Worm (Caenorhabditis elegans): ENCODE measurements around the gene F58E6.4.

Gene F58E6.4

DNA sequence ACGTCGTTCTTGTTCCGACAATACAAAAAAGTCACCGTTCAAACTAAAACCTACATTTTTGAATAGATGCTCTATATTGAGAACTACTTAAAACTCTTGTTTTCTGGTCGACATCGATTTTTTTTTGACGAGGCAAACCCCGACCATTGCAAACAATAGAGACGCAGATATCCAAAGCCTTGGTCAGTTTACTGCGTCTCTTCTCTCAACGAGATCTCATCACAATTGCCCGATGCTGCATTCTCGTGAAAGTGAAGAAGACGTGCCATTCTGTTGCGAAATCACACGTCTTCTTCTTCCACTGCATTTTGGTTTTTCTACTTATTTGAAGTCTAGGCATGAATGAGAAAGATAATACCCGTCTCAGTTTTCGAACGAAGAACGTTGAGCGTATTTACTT, 45.8 kb downstream of the F58E6.4 start:
- TF ChIP-seq pqm-1 (tag; optimal IDR thresholded peaks at IDR 0.05): no peak
- no peak for TF ChIP-seq zag-1 (tag; optimal IDR thresholded peaks at IDR 0.05)
- no peak for TF ChIP-seq nhr-11 (tag; optimal IDR thresholded peaks at IDR 0.05)
- peak; percentile 13 for TF ChIP-seq elt-1 (tag; optimal IDR thresholded peaks at IDR 0.05)
- no peak for TF ChIP-seq aly-2 (tag; optimal IDR thresholded peaks at IDR 0.05)
- no peak for TF ChIP-seq tbx-2 (tag; optimal IDR thresholded peaks at IDR 0.05)
- TF ChIP-seq mdl-1 (tag; optimal IDR thresholded peaks at IDR 0.05): no peak
- no peak for TF ChIP-seq lsy-12 (tag; optimal IDR thresholded peaks at IDR 0.05)
- TF ChIP-seq elt-3 (tag; optimal IDR thresholded peaks at IDR 0.05): no peak
- no peak for TF ChIP-seq nhr-77 (tag; optimal IDR thresholded peaks at IDR 0.05)
- no peak for TF ChIP-seq ZK546.5 (tag; optimal IDR thresholded peaks at IDR 0.05)
- peak; percentile 59 for TF ChIP-seq egl-5 (tag; optimal IDR thresholded peaks at IDR 0.05)
- TF ChIP-seq unc-39 (tag; optimal IDR thresholded peaks at IDR 0.05): no peak
- TF ChIP-seq snpc-4 (tag; optimal IDR thresholded peaks at IDR 0.05): peak; percentile 7
- no peak for TF ChIP-seq nhr-76 (tag; optimal IDR thresholded peaks at IDR 0.05)
- peak; percentile 24 for TF ChIP-seq ama-1 (optimal IDR thresholded peaks at IDR 0.05)
- TF ChIP-seq nhr-237 (tag; optimal IDR thresholded peaks at IDR 0.05): no peak
- TF ChIP-seq egl-27 (tag; optimal IDR thresholded peaks at IDR 0.05): no peak
- TF ChIP-seq mml-1 (tag; optimal IDR thresholded peaks at IDR 0.05): no peak
- peak; percentile 52 for TF ChIP-seq hmg-11 (tag; optimal IDR thresholded peaks at IDR 0.05)
- TF ChIP-seq nhr-43 (tag; optimal IDR thresholded peaks at IDR 0.05; ENCODE audit: poor library complexity, severe bottlenecking): no peak
- TF ChIP-seq fkh-10 (GFP tag; optimal IDR thresholded peaks at IDR 0.05): no peak
- TF ChIP-seq lin-39 (tag; optimal IDR thresholded peaks at IDR 0.05): peak; percentile 80
- no peak for TF ChIP-seq fkh-2 (tag; optimal IDR thresholded peaks at IDR 0.05)
- TF ChIP-seq daf-12 (tag; optimal IDR thresholded peaks at IDR 0.05): no peak
- no peak for TF ChIP-seq nhr-12 (tag; optimal IDR thresholded peaks at IDR 0.05)
- no peak for TF ChIP-seq ztf-4 (tag; optimal IDR thresholded peaks at IDR 0.05)
- TF ChIP-seq unc-62 (GFP tag; optimal IDR thresholded peaks at IDR 0.05): no peak
- TF ChIP-seq ceh-82 (tag; optimal IDR thresholded peaks at IDR 0.05): no peak
- peak; percentile 64 for TF ChIP-seq nfya-1 (tag; optimal IDR thresholded peaks at IDR 0.05; ENCODE audit: insufficient read depth)
- TF ChIP-seq nhr-25 (tag; optimal IDR thresholded peaks at IDR 0.05): peak; percentile 65
- TF ChIP-seq ceh-9 (tag; optimal IDR thresholded peaks at IDR 0.05): no peak
- no peak for TF ChIP-seq ceh-16 (tag; optimal IDR thresholded peaks at IDR 0.05)
- peak; percentile 70 for TF ChIP-seq ceh-28 (tag; optimal IDR thresholded peaks at IDR 0.05)
- no peak for TF ChIP-seq nhr-23 (tag; optimal IDR thresholded peaks at IDR 0.05)
- TF ChIP-seq R02D3.7 (tag; optimal IDR thresholded peaks at IDR 0.05): no peak
- no peak for TF ChIP-seq fos-1 (tag; optimal IDR thresholded peaks at IDR 0.05)
- TF ChIP-seq skn-1 (tag; optimal IDR thresholded peaks at IDR 0.05): peak; percentile 62
- TF ChIP-seq pha-4 (tag; optimal IDR thresholded peaks at IDR 0.05): peak; percentile 48
- no peak for TF ChIP-seq nhr-28 (tag; optimal IDR thresholded peaks at IDR 0.05)
- peak; percentile 32 for TF ChIP-seq lin-15B (tag; optimal IDR thresholded peaks at IDR 0.05)
- TF ChIP-seq jun-1 (tag; optimal IDR thresholded peaks at IDR 0.05): no peak
- no peak for TF ChIP-seq elt-2 (tag; optimal IDR thresholded peaks at IDR 0.05)
- TF ChIP-seq sea-2 (GFP tag; optimal IDR thresholded peaks at IDR 0.05): no peak
- no peak for TF ChIP-seq ztf-11 (tag; optimal IDR thresholded peaks at IDR 0.05)
- no peak for TF ChIP-seq eor-1 (tag; optimal IDR thresholded peaks at IDR 0.05)
- no peak for TF ChIP-seq nhr-67 (tag; optimal IDR thresholded peaks at IDR 0.05)

DNA sequence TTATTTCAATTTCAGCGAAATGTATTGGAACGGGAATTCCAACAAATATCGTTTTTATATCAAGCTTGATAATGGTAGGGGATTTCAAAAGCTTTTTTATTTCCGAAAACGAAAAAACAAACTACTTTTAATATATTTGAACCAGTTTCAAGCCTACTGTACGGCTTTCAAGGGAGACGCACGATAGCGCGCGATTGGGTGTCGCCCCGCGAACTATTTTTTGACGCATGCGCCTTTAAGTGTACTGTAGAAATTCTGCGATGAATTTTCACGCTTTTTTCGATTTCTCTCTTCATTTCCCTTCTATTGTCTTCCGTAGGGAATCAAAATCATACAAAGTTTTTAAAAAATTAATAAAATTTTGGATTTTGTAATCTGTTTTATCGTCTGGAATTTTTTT, 46.7 kb downstream of the F58E6.4 start:
- TF ChIP-seq elt-1 (tag; optimal IDR thresholded peaks at IDR 0.05): no peak
- TF ChIP-seq ztf-4 (tag; optimal IDR thresholded peaks at IDR 0.05): no peak
- no peak for TF ChIP-seq nhr-43 (tag; optimal IDR thresholded peaks at IDR 0.05; ENCODE audit: poor library complexity, severe bottlenecking)
- no peak for TF ChIP-seq fos-1 (tag; optimal IDR thresholded peaks at IDR 0.05)

Measured in whole organism, L3 larva.